Worm (Caenorhabditis elegans) whole organism, early embryonic: ENCODE data around the gene arrd-11.

Experiments
- ama-1 ChIP-seq: fragments of 150-350 bp; optimal IDR thresholded peaks from 2 replicates; lab custom pipeline; 2014
- tbx-11 ChIP-seq: fragments of 200-800 bp; sonication (Bioruptor generic); IDR thresholded peaks from 2 replicates; pipeline ENCODE4 v1.3.6; 2022; ENCODE audit warnings: missing genetic modification characterization, missing compliant biosample characterization

DNA sequence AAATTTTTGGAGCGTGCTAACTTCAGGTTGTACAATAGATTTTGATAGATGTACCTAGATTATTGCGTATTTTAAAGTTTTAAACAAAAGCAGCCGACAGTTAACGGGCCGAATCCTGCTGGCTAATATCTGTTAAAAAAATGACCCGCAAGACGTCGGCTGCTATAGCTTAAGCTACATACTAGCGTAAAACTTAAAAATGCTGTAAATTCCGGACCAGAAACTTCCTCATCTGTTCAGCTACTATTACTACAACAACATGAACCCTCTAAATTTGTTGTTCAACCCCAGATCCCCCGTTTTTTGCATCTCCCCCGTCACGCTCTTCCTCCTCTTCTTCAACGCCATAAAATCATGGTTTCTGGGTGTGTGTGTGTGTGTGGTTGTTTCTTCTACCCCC is 23.7 kb downstream of the arrd-11 start:
- TF ChIP-seq ama-1 (lab: Kevin White, UChicago), result no peak
- TF ChIP-seq tbx-11 (GFP tag; lab: Robert Waterston, UW), result no peak
